Fruit fly (Drosophila melanogaster) whole organism, prepupa: Measurements from ENCODE around the gene CG4666.

Source experiments
- Blimp-1 ChIP-seq: fragments of 200-800 bp; sonication (Bioruptor generic); optimal IDR thresholded peaks from 3 replicates; lab custom pipeline; 2017; ENCODE audit warnings: missing biosample characterization, missing genetic modification characterization, mild to moderate bottlenecking, moderate library complexity, missing genetic modification reagents
- CG10631 ChIP-seq: fragments of 200-800 bp; sonication (Bioruptor generic); optimal IDR thresholded peaks from 2 replicates; lab custom pipeline; 2016; ENCODE audit warnings: missing biosample characterization, missing genetic modification characterization
- CG10669 ChIP-seq: fragments of 200-800 bp; sonication (Bioruptor generic); optimal IDR thresholded peaks from 3 replicates; lab custom pipeline; 2018; ENCODE audit warnings: missing biosample characterization, mild to moderate bottlenecking, missing genetic modification characterization, moderate library complexity
- CG11762 ChIP-seq: fragments of 200-800 bp; sonication (Bioruptor generic); optimal IDR thresholded peaks from 3 replicates; lab custom pipeline; 2016; ENCODE audit warnings: missing biosample characterization, missing genetic modification characterization; ENCODE audit not compliant: insufficient read depth
- CG11902 ChIP-seq: fragments of 200-800 bp; sonication (Bioruptor generic); optimal IDR thresholded peaks from 3 replicates; lab custom pipeline; 2016; ENCODE audit warnings: missing biosample characterization, missing genetic modification characterization
- CG1621 ChIP-seq: fragments of 200-800 bp; sonication (Bioruptor generic); optimal IDR thresholded peaks from 3 replicates; lab custom pipeline; 2018; ENCODE audit warnings: missing biosample characterization, mild to moderate bottlenecking, missing genetic modification characterization
- CG3032 ChIP-seq: fragments of 200-800 bp; optimal IDR thresholded peaks from 2 replicates; lab custom pipeline; 2019; ENCODE audit warnings: missing biosample characterization, mild to moderate bottlenecking, missing genetic modification characterization, moderate library complexity
- CG31627 ChIP-seq: fragments of 200-800 bp; sonication (Bioruptor generic); optimal IDR thresholded peaks from 3 replicates; lab custom pipeline; 2016; ENCODE audit warnings: missing biosample characterization, missing genetic modification characterization
- CG32006 ChIP-seq: fragments of 200-800 bp; sonication (Bioruptor generic); optimal IDR thresholded peaks from 3 replicates; lab custom pipeline; 2017; ENCODE audit warnings: missing biosample characterization, mild to moderate bottlenecking, missing genetic modification characterization
- CG34406 ChIP-seq: fragments of 200-800 bp; sonication (Bioruptor generic); optimal IDR thresholded peaks from 3 replicates; lab custom pipeline; 2016; ENCODE audit warnings: missing biosample characterization, missing genetic modification characterization
- CG3919 ChIP-seq: fragments of 200-800 bp; sonication (Bioruptor generic); optimal IDR thresholded peaks from 3 replicates; lab custom pipeline; 2016; ENCODE audit warnings: missing biosample characterization, missing genetic modification characterization
- CG4318 ChIP-seq: fragments of 200-800 bp; sonication (Bioruptor generic); optimal IDR thresholded peaks from 3 replicates; lab custom pipeline; 2017; ENCODE audit warnings: missing biosample characterization, mild to moderate bottlenecking, missing genetic modification characterization
- CG6163 ChIP-seq: fragments of 200-800 bp; sonication (Bioruptor generic); IDR thresholded peaks from 3 replicates; pipeline ENCODE4 v1.3.6; 2022; ENCODE audit warnings: missing biosample characterization, missing genetic modification characterization
- CG6276 ChIP-seq: fragments of 200-800 bp; sonication (Bioruptor generic); optimal IDR thresholded peaks from 2 replicates; lab custom pipeline; 2017; ENCODE audit warnings: missing biosample characterization, mild to moderate bottlenecking, missing genetic modification characterization
- CG6792 ChIP-seq: fragments of 200-800 bp; sonication (Bioruptor generic); optimal IDR thresholded peaks from 3 replicates; lab custom pipeline; 2016; ENCODE audit warnings: missing biosample characterization, missing genetic modification characterization
- CG6808 ChIP-seq: fragments of 200-800 bp; sonication (Bioruptor generic); optimal IDR thresholded peaks from 3 replicates; lab custom pipeline; 2017; ENCODE audit warnings: missing biosample characterization, missing genetic modification characterization, mild to moderate bottlenecking, moderate library complexity, missing genetic modification reagents
- CG6854 ChIP-seq: fragments of 200-800 bp; sonication (Bioruptor generic); optimal IDR thresholded peaks from 2 replicates; lab custom pipeline; 2017; ENCODE audit warnings: missing biosample characterization, mild to moderate bottlenecking, missing genetic modification characterization
- CG7368 ChIP-seq: fragments of 200-800 bp; sonication (Bioruptor generic); optimal IDR thresholded peaks from 3 replicates; lab custom pipeline; 2016; ENCODE audit warnings: missing biosample characterization, missing genetic modification characterization
- CG8119 ChIP-seq: fragments of 200-800 bp; sonication (Bioruptor generic); IDR thresholded peaks from 3 replicates; pipeline ENCODE4 v1.3.6; 2022; ENCODE audit warnings: missing biosample characterization, missing genetic modification characterization
- CG8319 ChIP-seq: fragments of 200-800 bp; sonication (Bioruptor generic); optimal IDR thresholded peaks from 3 replicates; lab custom pipeline; 2016; ENCODE audit warnings: missing biosample characterization, missing genetic modification characterization
- CG9139 ChIP-seq: fragments of 200-800 bp; sonication (Bioruptor generic); optimal IDR thresholded peaks from 3 replicates; lab custom pipeline; 2017; ENCODE audit warnings: missing biosample characterization, mild to moderate bottlenecking, missing genetic modification characterization
- Eip75B ChIP-seq: fragments of 200-800 bp; sonication (Bioruptor generic); optimal IDR thresholded peaks from 3 replicates; lab custom pipeline; 2016; ENCODE audit warnings: missing biosample characterization, missing genetic modification characterization
- Eip78C ChIP-seq: fragments of 200-800 bp; sonication (Bioruptor generic); peaks from one replicate; lab custom pipeline; 2016; ENCODE audit warnings: missing biosample characterization, missing genetic modification characterization
- Eip93F ChIP-seq: fragments of 200-800 bp; sonication (Bioruptor generic); optimal IDR thresholded peaks from 2 replicates; lab custom pipeline; 2016; ENCODE audit warnings: missing biosample characterization, mild to moderate bottlenecking, missing genetic modification characterization
- Ets21C ChIP-seq: fragments of 200-800 bp; sonication (Bioruptor generic); optimal IDR thresholded peaks from 3 replicates; lab custom pipeline; 2016; ENCODE audit warnings: missing biosample characterization, missing genetic modification characterization
- Ets96B ChIP-seq: fragments of 200-800 bp; optimal IDR thresholded peaks from 2 replicates; lab custom pipeline; 2019; ENCODE audit warnings: missing biosample characterization, mild to moderate bottlenecking, missing genetic modification characterization, moderate library complexity
- Hr38 ChIP-seq: sonication (Bioruptor generic); optimal IDR thresholded peaks from 2 replicates; lab custom pipeline; 2016; ENCODE audit warnings: missing biosample characterization, missing genetic modification characterization
- Hr39 ChIP-seq: fragments of 200-800 bp; sonication (Bioruptor generic); optimal IDR thresholded peaks from 2 replicates; lab custom pipeline; 2016; ENCODE audit warnings: missing biosample characterization, missing genetic modification characterization
- Hr4 ChIP-seq: fragments of 200-800 bp; sonication (Bioruptor generic); optimal IDR thresholded peaks from 3 replicates; lab custom pipeline; 2016; ENCODE audit warnings: missing biosample characterization, missing genetic modification characterization
- Lpt ChIP-seq: fragments of 200-800 bp; sonication (Bioruptor generic); optimal IDR thresholded peaks from 3 replicates; lab custom pipeline; 2016; ENCODE audit warnings: missing biosample characterization, missing genetic modification characterization
- Met ChIP-seq: fragments of 200-800 bp; sonication (Bioruptor generic); optimal IDR thresholded peaks from 3 replicates; lab custom pipeline; 2016; ENCODE audit warnings: missing biosample characterization, missing genetic modification characterization
- OdsH ChIP-seq: fragments of 200-800 bp; sonication (Bioruptor generic); optimal IDR thresholded peaks from 3 replicates; lab custom pipeline; 2016; ENCODE audit warnings: missing biosample characterization, missing genetic modification characterization
- Sox102F ChIP-seq: fragments of 200-800 bp; sonication (Bioruptor generic); optimal IDR thresholded peaks from 2 replicates; lab custom pipeline; 2016; ENCODE audit warnings: missing biosample characterization, mild to moderate bottlenecking, missing genetic modification characterization
- Sox14 ChIP-seq: fragments of 200-800 bp; sonication (Bioruptor generic); optimal IDR thresholded peaks from 3 replicates; lab custom pipeline; 2016; ENCODE audit warnings: missing biosample characterization, missing genetic modification characterization
- Sox15 ChIP-seq: fragments of 200-800 bp; sonication (Bioruptor generic); optimal IDR thresholded peaks from 3 replicates; lab custom pipeline; 2016; ENCODE audit warnings: missing biosample characterization, missing genetic modification characterization
- achi ChIP-seq: fragments of 200-800 bp; sonication (Bioruptor generic); optimal IDR thresholded peaks from 3 replicates; lab custom pipeline; 2016; ENCODE audit warnings: missing biosample characterization, missing genetic modification characterization
- acj6 ChIP-seq: fragments of 200-800 bp; sonication (Bioruptor generic); optimal IDR thresholded peaks from 3 replicates; lab custom pipeline; 2016; ENCODE audit warnings: missing biosample characterization, missing genetic modification characterization
- cyc ChIP-seq: fragments of 200-800 bp; sonication (Bioruptor generic); optimal IDR thresholded peaks from 3 replicates; lab custom pipeline; 2016; ENCODE audit warnings: missing biosample characterization, missing genetic modification characterization
- dac ChIP-seq: fragments of 200-800 bp; sonication (Bioruptor generic); optimal IDR thresholded peaks from 2 replicates; lab custom pipeline; 2017; ENCODE audit warnings: missing biosample characterization, mild to moderate bottlenecking, missing genetic modification characterization
- esn ChIP-seq: fragments of 200-800 bp; sonication (Bioruptor generic); optimal IDR thresholded peaks from 2 replicates; lab custom pipeline; 2016; ENCODE audit warnings: missing biosample characterization, mild to moderate bottlenecking, missing genetic modification characterization, moderate library complexity
- fd59A ChIP-seq: fragments of 200-800 bp; sonication (Bioruptor generic); optimal IDR thresholded peaks from 2 replicates; lab custom pipeline; 2017; ENCODE audit warnings: missing biosample characterization, mild to moderate bottlenecking, missing genetic modification characterization, missing genetic modification reagents
- fd85E ChIP-seq: fragments of 200-800 bp; sonication (Bioruptor generic); optimal IDR thresholded peaks from 3 replicates; lab custom pipeline; 2016; ENCODE audit warnings: missing biosample characterization, missing genetic modification characterization
- fkh ChIP-seq: fragments of 200-800 bp; sonication (Bioruptor generic); optimal IDR thresholded peaks from 3 replicates; lab custom pipeline; 2017; ENCODE audit warnings: missing biosample characterization, mild to moderate bottlenecking, missing genetic modification characterization, moderate library complexity
- lz ChIP-seq: fragments of 200-800 bp; sonication (Bioruptor generic); optimal IDR thresholded peaks from 3 replicates; lab custom pipeline; 2016; ENCODE audit warnings: missing biosample characterization, missing genetic modification characterization
- net ChIP-seq: fragments of 200-800 bp; sonication (Bioruptor generic); optimal IDR thresholded peaks from 3 replicates; lab custom pipeline; 2016; ENCODE audit warnings: missing biosample characterization, missing genetic modification characterization
- pdm3 ChIP-seq: fragments of 200-800 bp; sonication (Bioruptor generic); optimal IDR thresholded peaks from 3 replicates; lab custom pipeline; 2016; ENCODE audit warnings: missing biosample characterization, missing genetic modification characterization
- salr ChIP-seq, 2 experiments: fragments of 200-800 bp; sonication (Bioruptor generic); optimal IDR thresholded peaks; 3 replicates each; lab custom pipeline; 2016 to 2018; ENCODE audit warnings: missing biosample characterization in 2 of 2, missing genetic modification characterization in 2 of 2, mild to moderate bottlenecking in 1 of 2
- spab ChIP-seq: fragments of 200-800 bp; sonication (Bioruptor generic); optimal IDR thresholded peaks from 2 replicates; lab custom pipeline; 2017; ENCODE audit warnings: missing biosample characterization, mild to moderate bottlenecking, missing genetic modification characterization, missing genetic modification reagents
- ss ChIP-seq, 2 experiments: fragments of 200-800 bp; sonication (Bioruptor generic); optimal IDR thresholded peaks; 2 replicates in 1 of 2; 3 replicates in 1 of 2; lab custom pipeline; 2017 to 2018; ENCODE audit warnings: mild to moderate bottlenecking in 2 of 2, missing biosample characterization in 2 of 2, missing genetic modification characterization in 2 of 2, moderate library complexity in 1 of 2
- svp ChIP-seq: fragments of 200-800 bp; sonication (Bioruptor generic); peaks from one replicate; lab custom pipeline; 2016; ENCODE audit warnings: missing biosample characterization, missing genetic modification characterization
- topi ChIP-seq: fragments of 200-800 bp; sonication (Bioruptor generic); optimal IDR thresholded peaks from 3 replicates; lab custom pipeline; 2016; ENCODE audit warnings: missing biosample characterization, missing genetic modification characterization
- vri ChIP-seq: fragments of 200-800 bp; sonication (Bioruptor generic); optimal IDR thresholded peaks from 3 replicates; lab custom pipeline; 2016; ENCODE audit warnings: missing biosample characterization, mild to moderate bottlenecking, missing genetic modification characterization

The CG4666 gene

DNA sequence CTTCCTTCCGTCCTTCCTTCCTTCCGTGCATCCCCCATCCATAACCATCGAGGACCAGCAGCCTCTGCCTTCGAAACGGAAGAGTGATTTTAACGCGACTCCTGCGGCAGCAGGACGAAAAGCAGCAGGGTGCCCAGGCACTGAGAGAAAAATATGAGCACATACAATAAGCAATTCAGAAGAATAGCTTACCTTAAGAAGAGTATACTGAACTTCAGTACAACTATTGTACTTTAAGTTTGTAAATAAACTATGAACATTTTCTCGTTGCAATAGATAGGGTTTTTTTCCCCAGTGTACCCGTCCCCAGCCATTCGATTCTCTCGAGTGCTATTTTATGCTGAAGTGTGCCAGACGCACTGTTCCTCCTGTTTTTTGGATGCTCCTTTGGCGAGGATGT, 45.9 kb downstream of the CG4666 start:
- TF ChIP-seq spab (GFP tag; lab: Kevin White, UChicago) (peak; percentile 33), CG11902 (GFP tag; lab: Kevin White, UChicago) (peak; percentile 27), cyc (peak; percentile 66), Sox15 (peak; percentile 5), CG6808 (GFP tag; lab: Kevin White, UChicago) (peak; percentile 50), dac (GFP tag; lab: Kevin White, UChicago) (no peak), Hr38 (GFP tag; lab: Kevin White, UChicago) (no peak), acj6 (GFP tag; lab: Kevin White, UChicago) (peak; percentile 42), fd59A (GFP tag; lab: Kevin White, UChicago) (peak; percentile 5), CG6792 (peak; percentile 50), Sox102F (peak; percentile 49), Blimp-1 (GFP tag; lab: Kevin White, UChicago) (no peak), CG4318 (GFP tag; lab: Kevin White, UChicago) (no peak), CG8319 (peak; percentile 17), Sox14 (peak; percentile 31), fkh (no peak), CG31627 (peak; percentile 59), topi (GFP tag; lab: Kevin White, UChicago) (peak; percentile 66), esn (GFP tag; lab: Kevin White, UChicago) (peak; percentile 70), Eip78C (GFP tag; lab: Kevin White, UChicago) (peak; percentile 84), CG7368 (GFP tag; lab: Kevin White, UChicago) (peak; percentile 28), net (GFP tag; lab: Kevin White, UChicago) (peak; percentile 2), Ets96B (tag; lab: Kevin White, UChicago) (peak; percentile 26), CG34406 (peak; percentile 12), CG1621 (tag; lab: Kevin White, UChicago) (peak; percentile 38), CG11762 (GFP tag; lab: Kevin White, UChicago) (no peak), svp (GFP tag; lab: Kevin White, UChicago) (peak; percentile 79), CG6854 (GFP tag; lab: Kevin White, UChicago) (no peak), Hr39 (GFP tag; lab: Kevin White, UChicago) (peak; percentile 58), lz (GFP tag; lab: Kevin White, UChicago) (peak; percentile 52), salr (GFP tag; optimal IDR thresholded peaks at IDR 0.05; lab: Kevin White, UChicago) (no peak), CG9139 (GFP tag; lab: Kevin White, UChicago) (no peak), Eip75B (GFP tag; lab: Kevin White, UChicago) (peak; percentile 30), CG10631 (peak; percentile 35), CG6163 (GFP tag; lab: Robert Waterston, UW) (peak; percentile 56), Lpt (GFP tag; lab: Kevin White, UChicago) (no peak), Eip93F (no peak), Ets21C (GFP tag; lab: Kevin White, UChicago) (peak; percentile 28), CG3919 (GFP tag; lab: Kevin White, UChicago) (peak; percentile 36), OdsH (GFP tag; lab: Kevin White, UChicago) (no peak), ss (GFP tag; optimal IDR thresholded peaks at IDR 0.05; lab: Kevin White, UChicago) (peak in 1 of 2 experiments; percentile 42), fd85E (GFP tag; lab: Kevin White, UChicago) (no peak), CG8119 (GFP tag; lab: Robert Waterston, UW) (no peak), CG32006 (GFP tag; lab: Kevin White, UChicago) (no peak), achi (peak; percentile 36), pdm3 (peak; percentile 34), CG3032 (tag; lab: Kevin White, UChicago) (peak; percentile 39), CG10669 (GFP tag; lab: Kevin White, UChicago) (peak; percentile 47), Hr4 (no peak), vri (GFP tag; lab: Kevin White, UChicago) (peak; percentile 46), CG6276 (no peak), Met (GFP tag; lab: Kevin White, UChicago) (peak; percentile 60)
